Fruit fly (Drosophila melanogaster) whole organism, pupa: Measurements from ENCODE around the gene dyw.
A peak's percentile ranks its signal among the peaks of the same experiment; 100 is the strongest.

Experiments used
- CG10348 ChIP-seq: fragments of 200-800 bp; sonication (Bioruptor generic); IDR thresholded peaks from 2 replicates; pipeline ENCODE4 v1.3.6; 2022; ENCODE audit warnings: missing biosample characterization, missing genetic modification characterization
- CG12605 ChIP-seq: fragments of 200-800 bp; sonication (Bioruptor generic); IDR thresholded peaks from 2 replicates; pipeline ENCODE4 v1.3.6; 2022; ENCODE audit warnings: missing biosample characterization, missing genetic modification characterization
- CG13204 ChIP-seq: fragments of 200-800 bp; sonication (Bioruptor generic); optimal IDR thresholded peaks from 2 replicates; lab custom pipeline; 2018; ENCODE audit warnings: missing biosample characterization, mild to moderate bottlenecking, missing genetic modification characterization, moderate library complexity
- CG14655 ChIP-seq: fragments of 200-800 bp; sonication (Bioruptor generic); optimal IDR thresholded peaks from 3 replicates; lab custom pipeline; 2017; ENCODE audit warnings: mild to moderate bottlenecking, missing biosample characterization, missing genetic modification reagents, missing genetic modification characterization
- CG15710 ChIP-seq: fragments of 200-800 bp; sonication (Bioruptor generic); optimal IDR thresholded peaks from 2 replicates; lab custom pipeline; 2018; ENCODE audit warnings: missing biosample characterization, mild to moderate bottlenecking, missing genetic modification characterization, moderate library complexity
- CG17806 ChIP-seq: fragments of 200-800 bp; sonication (Bioruptor generic); optimal IDR thresholded peaks from 2 replicates; lab custom pipeline; 2018; ENCODE audit warnings: missing biosample characterization, mild to moderate bottlenecking, missing genetic modification characterization, moderate library complexity
- CG32121 ChIP-seq: fragments of 200-800 bp; sonication (Bioruptor generic); IDR thresholded peaks from 2 replicates; pipeline ENCODE4 v1.3.6; 2022; ENCODE audit warnings: missing biosample characterization, missing genetic modification characterization
- CG34367 ChIP-seq: fragments of 200-800 bp; sonication (Bioruptor generic); optimal IDR thresholded peaks from 2 replicates; lab custom pipeline; 2018; ENCODE audit warnings: missing biosample characterization, mild to moderate bottlenecking, missing genetic modification characterization
- CG4496 ChIP-seq: fragments of 200-800 bp; sonication (Bioruptor generic); IDR thresholded peaks from 3 replicates; pipeline ENCODE4 v1.3.6; 2022; ENCODE audit warnings: missing biosample characterization, missing genetic modification characterization
- CG8159 ChIP-seq: fragments of 200-800 bp; sonication (Bioruptor generic); optimal IDR thresholded peaks from 3 replicates; lab custom pipeline; 2018; ENCODE audit warnings: missing biosample characterization, mild to moderate bottlenecking, missing genetic modification characterization, moderate library complexity
- CG8301 ChIP-seq: fragments of 200-800 bp; sonication (Bioruptor generic); optimal IDR thresholded peaks from 2 replicates; lab custom pipeline; 2018; ENCODE audit warnings: missing biosample characterization, mild to moderate bottlenecking, missing genetic modification characterization
- CG9948 ChIP-seq: fragments of 200-800 bp; sonication (Bioruptor generic); optimal IDR thresholded peaks from 2 replicates; lab custom pipeline; 2018; ENCODE audit warnings: missing biosample characterization, mild to moderate bottlenecking, missing genetic modification characterization, moderate library complexity
- D1 ChIP-seq: fragments of 200-800 bp; sonication (Bioruptor generic); optimal IDR thresholded peaks from 2 replicates; lab custom pipeline; 2018; ENCODE audit warnings: missing biosample characterization, mild to moderate bottlenecking, missing genetic modification characterization, moderate library complexity
- EcR ChIP-seq: fragments of 200-800 bp; sonication (Bioruptor generic); optimal IDR thresholded peaks from 3 replicates; lab custom pipeline; 2019; ENCODE audit warnings: missing biosample characterization, missing genetic modification characterization, mild to moderate bottlenecking, moderate library complexity, missing genetic modification reagents
- Ets98B ChIP-seq: fragments of 200-800 bp; sonication (Bioruptor generic); IDR thresholded peaks from 2 replicates; pipeline ENCODE4 v1.3.6; 2022; ENCODE audit warnings: missing biosample characterization, missing genetic modification characterization
- Pif1A ChIP-seq: fragments of 200-800 bp; sonication (Bioruptor generic); optimal IDR thresholded peaks from 3 replicates; lab custom pipeline; 2016; ENCODE audit warnings: missing biosample characterization, missing genetic modification characterization
- Pif1B ChIP-seq: fragments of 200-800 bp; sonication (Bioruptor generic); optimal IDR thresholded peaks from 3 replicates; lab custom pipeline; 2016; ENCODE audit warnings: missing biosample characterization, missing genetic modification characterization
- Snoo ChIP-seq: fragments of 200-800 bp; sonication (Bioruptor generic); optimal IDR thresholded peaks from 3 replicates; lab custom pipeline; 2017; ENCODE audit warnings: missing biosample characterization, mild to moderate bottlenecking, missing genetic modification characterization, inconsistent platforms
- fd96Ca ChIP-seq: fragments of 200-800 bp; sonication (Bioruptor generic); IDR thresholded peaks from 3 replicates; pipeline ENCODE4 v1.3.6; 2022; ENCODE audit warnings: missing biosample characterization, missing genetic modification characterization
- gl ChIP-seq: fragments of 200-800 bp; sonication (Bioruptor generic); optimal IDR thresholded peaks from 2 replicates; lab custom pipeline; 2018; ENCODE audit warnings: missing biosample characterization, mild to moderate bottlenecking, missing genetic modification characterization
- rn ChIP-seq: fragments of 200-800 bp; sonication (Bioruptor generic); IDR thresholded peaks from 2 replicates; pipeline ENCODE4 v1.3.6; 2022; ENCODE audit warnings: missing biosample characterization, missing genetic modification characterization

dyw gene

dm6 chrX:2663416-2663815, 30.3 kb downstream of the dyw start:
- TF ChIP-seq CG14655 (GFP tag; lab: Kevin White, UChicago) (no peak), Ets98B (no peak), CG15710 (tag; lab: Kevin White, UChicago) (no peak), D1 (tag; lab: Kevin White, UChicago) (no peak), Pif1B (GFP tag; lab: Kevin White, UChicago) (no peak)

dm6 chrX:2662540-2663133, 31.0 kb downstream of the dyw start:
- TF ChIP-seq CG17806 (tag; lab: Kevin White, UChicago) (no peak), CG15710 (tag; lab: Kevin White, UChicago) (no peak), EcR (no peak), CG9948 (tag; lab: Kevin White, UChicago) (no peak), Pif1A (GFP tag; lab: Kevin White, UChicago) (no peak), rn (no peak), D1 (tag; lab: Kevin White, UChicago) (no peak), CG12605 (GFP tag; lab: Robert Waterston, UW) (no peak), Ets98B (no peak), CG13204 (GFP tag; lab: Kevin White, UChicago) (no peak)

dm6 chrX:2661758-2662157, 31.9 kb downstream of the dyw start:
- TF ChIP-seq EcR (peak; percentile 66), D1 (tag; lab: Kevin White, UChicago) (no peak), CG8301 (tag; lab: Kevin White, UChicago) (no peak), Ets98B (0 out of 2 replicates have a peak, but pooled peaks have one; percentile 11)

- 0 out of 3 replicates have a peak, but pooled peaks have one; percentile 54 for TF ChIP-seq CG4496 (GFP tag; lab: Robert Waterston, UW)
- no peak for TF ChIP-seq gl (tag; lab: Kevin White, UChicago)
- TF ChIP-seq D1 (tag; lab: Kevin White, UChicago), result no peak
- peak; percentile 13 for TF ChIP-seq Pif1B (GFP tag; lab: Kevin White, UChicago)
- peak; percentile 16 for TF ChIP-seq Snoo (tag; lab: Kevin White, UChicago)
- 0 out of 2 replicates have a peak, but pooled peaks have one; percentile 8 for TF ChIP-seq rn
- TF ChIP-seq Pif1A (GFP tag; lab: Kevin White, UChicago), result no peak
- 0 out of 2 replicates have a peak, but pooled peaks have one; percentile 22 for TF ChIP-seq CG12605 (GFP tag; lab: Robert Waterston, UW)
- TF ChIP-seq CG9948 (tag; lab: Kevin White, UChicago), result peak; percentile 16
- TF ChIP-seq CG17806 (tag; lab: Kevin White, UChicago), result peak; percentile 21
- TF ChIP-seq CG34367, result no peak
- TF ChIP-seq CG13204 (GFP tag; lab: Kevin White, UChicago), result peak; percentile 16
- TF ChIP-seq CG10348, result no peak
- peak; percentile 49; the same call in 1 of the 3 replicates for TF ChIP-seq fd96Ca (GFP tag; lab: Robert Waterston, UW)
- TF ChIP-seq CG15710 (tag; lab: Kevin White, UChicago), result no peak
- TF ChIP-seq CG8301 (tag; lab: Kevin White, UChicago), result peak; percentile 35
- no peak for TF ChIP-seq CG8159 (tag; lab: Kevin White, UChicago)
- TF ChIP-seq EcR, result no peak
- no peak for TF ChIP-seq CG32121
- TF ChIP-seq CG14655 (GFP tag; lab: Kevin White, UChicago), result peak; percentile 54
- peak; percentile 48 for TF ChIP-seq Ets98B
Measured at dm6 chrX:2659430-2660075, 34.1 kb downstream of the dyw start.

- TF ChIP-seq Ets98B (peak; percentile 15; the same call in 1 of the 2 replicates), Pif1B (GFP tag; lab: Kevin White, UChicago) (peak; percentile 8), D1 (tag; lab: Kevin White, UChicago) (no peak), gl (tag; lab: Kevin White, UChicago) (peak; percentile 6), Snoo (tag; lab: Kevin White, UChicago) (no peak), CG32121 (no peak), CG14655 (GFP tag; lab: Kevin White, UChicago) (peak; percentile 16), rn (no peak), CG12605 (GFP tag; lab: Robert Waterston, UW) (peak; percentile 54; the same call in 1 of the 2 replicates), CG15710 (tag; lab: Kevin White, UChicago) (no peak), CG13204 (GFP tag; lab: Kevin White, UChicago) (peak; percentile 28), CG34367 (peak; percentile 0), CG10348 (no peak), CG4496 (GFP tag; lab: Robert Waterston, UW) (0 out of 3 replicates have a peak, but pooled peaks have one; percentile 8), Pif1A (GFP tag; lab: Kevin White, UChicago) (no peak), CG8159 (tag; lab: Kevin White, UChicago) (no peak), EcR (peak; percentile 65), CG9948 (tag; lab: Kevin White, UChicago) (no peak), fd96Ca (GFP tag; lab: Robert Waterston, UW) (peak; percentile 30; the same call in 1 of the 3 replicates), CG17806 (tag; lab: Kevin White, UChicago) (no peak), CG8301 (tag; lab: Kevin White, UChicago) (peak; percentile 12)
Measured at dm6 chrX:2658258-2658853, 35.3 kb downstream of the dyw start.
